Worm (Caenorhabditis elegans) whole organism, young adult: ENCODE data around the gene lips-5.

Source experiments
- B0035.1 ChIP-seq: sonication (generic microtip); optimal IDR thresholded peaks from 2 replicates; lab custom pipeline; 2016; ENCODE audit warnings: missing genetic modification characterization, mild to moderate bottlenecking, missing compliant biosample characterization, missing genotype, missing genetic modification reagents
- dpl-1 ChIP-seq: fragments of 150-350 bp; optimal IDR thresholded peaks from 2 replicates; lab custom pipeline; 2014; ENCODE audit warnings: missing biosample characterization, missing genetic modification reagents, missing genetic modification characterization
- lin-35 ChIP-seq, 3 experiments: fragments of 150-350 bp in 2 of 3; sonication (generic microtip) in 1 of 3; optimal IDR thresholded peaks; 2 replicates each; lab custom pipeline; 2014 to 2018; ENCODE audit warnings: missing biosample characterization in 3 of 3, missing genetic modification characterization in 3 of 3, missing genetic modification reagents in 3 of 3
- unc-62 ChIP-seq: fragments of 150-350 bp; optimal IDR thresholded peaks from 2 replicates; lab custom pipeline; 2014; ENCODE audit warnings: missing biosample characterization, missing genetic modification reagents, missing genetic modification characterization
- zfh-2 ChIP-seq: fragments of 200-800 bp; sonication (Bioruptor generic); conservative IDR thresholded peaks from 2 replicates; pipeline ENCODE4 v1.3.6; 2022; ENCODE audit warnings: missing genetic modification reagents, missing genetic modification characterization, missing compliant biosample characterization

ce11 chrIV:11765507-11765906, 8.0 kb downstream of the lips-5 start:
- TF ChIP-seq zfh-2 (GFP tag; lab: Robert Waterston, UW) (no peak), dpl-1 (GFP tag; lab: Kevin White, UChicago) (no peak), B0035.1 (tag; lab: Kevin White, UChicago) (no peak), unc-62 (GFP tag; lab: Kevin White, UChicago) (no peak), lin-35 (GFP tag; optimal IDR thresholded peaks at IDR 0.05; lab: Kevin White, UChicago) (no peak)
